Fruit fly (Drosophila melanogaster) whole organism, prepupa: Measurements from ENCODE around the gene Ts.

Source experiments
- CG6792 ChIP-seq: fragments of 200-800 bp; sonication (Bioruptor generic); optimal IDR thresholded peaks from 3 replicates; lab custom pipeline; 2016; ENCODE audit warnings: missing biosample characterization, missing genetic modification characterization
- Ets21C ChIP-seq: fragments of 200-800 bp; sonication (Bioruptor generic); optimal IDR thresholded peaks from 3 replicates; lab custom pipeline; 2016; ENCODE audit warnings: missing biosample characterization, missing genetic modification characterization

DNA sequence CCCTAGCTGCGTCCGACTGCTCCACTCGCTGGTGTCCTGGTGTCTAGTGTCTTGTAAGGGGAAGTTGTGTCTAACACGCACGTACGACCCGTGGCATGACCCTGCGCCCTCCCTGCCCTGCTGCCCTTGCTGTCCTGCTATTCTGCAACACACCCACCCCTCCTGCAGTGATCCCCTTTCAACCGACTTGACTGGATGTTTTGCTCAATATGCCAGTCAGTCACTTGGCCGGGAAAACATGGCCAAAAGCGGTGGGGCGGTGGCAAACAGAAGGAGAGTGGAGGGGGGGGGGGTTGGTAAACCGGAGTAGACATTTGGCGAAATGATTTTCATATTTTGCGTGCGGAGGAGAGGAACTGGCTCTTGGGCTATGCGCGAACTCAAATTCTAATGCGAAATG, 38.8 kb downstream of the Ts start:
- TF ChIP-seq Ets21C (GFP tag; lab: Kevin White, UChicago) (no peak), CG6792 (no peak)
